Worm (Caenorhabditis elegans): ENCODE measurements around the gene F15E6.9.

F15E6.9 gene

ce11 chrIV:4272167-4272566 is 26.7 kb downstream of the F15E6.9 start, which contains the start of gene F36A4.1:
F36A4.1 (plus strand) TSS chrIV:4272467.
- TF ChIP-seq nhr-11 (tag; optimal IDR thresholded peaks at IDR 0.05) (no peak), lin-15B (tag; optimal IDR thresholded peaks at IDR 0.05) (no peak), nhr-76 (tag; optimal IDR thresholded peaks at IDR 0.05) (no peak), nhr-23 (tag; optimal IDR thresholded peaks at IDR 0.05) (no peak), unc-39 (tag; optimal IDR thresholded peaks at IDR 0.05) (no peak), fos-1 (tag; optimal IDR thresholded peaks at IDR 0.05) (no peak), zag-1 (tag; optimal IDR thresholded peaks at IDR 0.05) (no peak), fkh-2 (tag; optimal IDR thresholded peaks at IDR 0.05) (no peak), ceh-28 (tag; optimal IDR thresholded peaks at IDR 0.05) (no peak), eor-1 (tag; optimal IDR thresholded peaks at IDR 0.05) (no peak), nfya-1 (tag; optimal IDR thresholded peaks at IDR 0.05; ENCODE audit: insufficient read depth) (no peak), ceh-9 (tag; optimal IDR thresholded peaks at IDR 0.05) (no peak), nhr-43 (tag; optimal IDR thresholded peaks at IDR 0.05; ENCODE audit: poor library complexity, severe bottlenecking) (no peak), elt-1 (tag; optimal IDR thresholded peaks at IDR 0.05) (no peak), R02D3.7 (tag; optimal IDR thresholded peaks at IDR 0.05) (no peak), aly-2 (tag; optimal IDR thresholded peaks at IDR 0.05) (no peak), hmg-11 (tag; optimal IDR thresholded peaks at IDR 0.05) (no peak), egl-5 (tag; optimal IDR thresholded peaks at IDR 0.05) (no peak), nhr-12 (tag; optimal IDR thresholded peaks at IDR 0.05) (no peak)

ce11 chrIV:4270925-4271324 is 28.0 kb downstream of the F15E6.9 start, which contains the start of gene F36A4.2:
F36A4.2 (plus strand) TSS chrIV:4271225.
- TF ChIP-seq elt-3 (tag; optimal IDR thresholded peaks at IDR 0.05) (no peak), jun-1 (tag; optimal IDR thresholded peaks at IDR 0.05) (no peak), nhr-43 (tag; optimal IDR thresholded peaks at IDR 0.05; ENCODE audit: poor library complexity, severe bottlenecking) (no peak), hmg-11 (tag; optimal IDR thresholded peaks at IDR 0.05) (no peak), nhr-12 (tag; optimal IDR thresholded peaks at IDR 0.05) (no peak), mdl-1 (tag; optimal IDR thresholded peaks at IDR 0.05) (no peak), ZK546.5 (tag; optimal IDR thresholded peaks at IDR 0.05) (no peak), R02D3.7 (tag; optimal IDR thresholded peaks at IDR 0.05) (no peak), mml-1 (tag; optimal IDR thresholded peaks at IDR 0.05) (no peak), nhr-25 (tag; optimal IDR thresholded peaks at IDR 0.05) (no peak), eor-1 (tag; optimal IDR thresholded peaks at IDR 0.05) (no peak), ama-1 (optimal IDR thresholded peaks at IDR 0.05) (no peak), nhr-11 (tag; optimal IDR thresholded peaks at IDR 0.05) (no peak), nhr-237 (tag; optimal IDR thresholded peaks at IDR 0.05) (no peak), nhr-76 (tag; optimal IDR thresholded peaks at IDR 0.05) (no peak), nhr-77 (tag; optimal IDR thresholded peaks at IDR 0.05) (no peak), lsy-12 (tag; optimal IDR thresholded peaks at IDR 0.05) (no peak), pqm-1 (tag; optimal IDR thresholded peaks at IDR 0.05) (no peak), egl-5 (tag; optimal IDR thresholded peaks at IDR 0.05) (no peak)

- TF ChIP-seq daf-12 (tag; optimal IDR thresholded peaks at IDR 0.05), result no peak
- no peak for TF ChIP-seq nhr-237 (tag; optimal IDR thresholded peaks at IDR 0.05)
- no peak for TF ChIP-seq nhr-43 (tag; optimal IDR thresholded peaks at IDR 0.05; ENCODE audit: poor library complexity, severe bottlenecking)
These were observed 29.6 kb downstream of the F15E6.9 start, which contains the start of gene F36A4.3 for ce11 chrIV:4269308-4269707. F36A4.3 (plus strand) TSS chrIV:4269608.

ce11 chrIV:4267320-4267719 is 31.6 kb downstream of the F15E6.9 start, which contains the start of gene F36A4.4:
F36A4.4 (plus strand) TSS chrIV:4267620.
- no peak for TF ChIP-seq nhr-67 (tag; optimal IDR thresholded peaks at IDR 0.05)
- TF ChIP-seq skn-1 (tag; optimal IDR thresholded peaks at IDR 0.05), result no peak
- no peak for TF ChIP-seq nhr-76 (tag; optimal IDR thresholded peaks at IDR 0.05)
- TF ChIP-seq nfya-1 (tag; optimal IDR thresholded peaks at IDR 0.05; ENCODE audit: insufficient read depth), result no peak
- no peak for TF ChIP-seq tbx-2 (tag; optimal IDR thresholded peaks at IDR 0.05)
- TF ChIP-seq ztf-11 (tag; optimal IDR thresholded peaks at IDR 0.05), result no peak
- no peak for TF ChIP-seq ama-1 (optimal IDR thresholded peaks at IDR 0.05)
- no peak for TF ChIP-seq snpc-4 (tag; optimal IDR thresholded peaks at IDR 0.05)
- TF ChIP-seq nhr-43 (tag; optimal IDR thresholded peaks at IDR 0.05; ENCODE audit: poor library complexity, severe bottlenecking), result no peak
- no peak for TF ChIP-seq nhr-11 (tag; optimal IDR thresholded peaks at IDR 0.05)

ce11 chrIV:4265951-4266350 is 32.9 kb downstream of the F15E6.9 start:
- no peak for TF ChIP-seq mml-1 (tag; optimal IDR thresholded peaks at IDR 0.05)
- TF ChIP-seq nhr-76 (tag; optimal IDR thresholded peaks at IDR 0.05), result no peak
- no peak for TF ChIP-seq mdl-1 (tag; optimal IDR thresholded peaks at IDR 0.05)
- no peak for TF ChIP-seq nhr-12 (tag; optimal IDR thresholded peaks at IDR 0.05)
- no peak for TF ChIP-seq ztf-11 (tag; optimal IDR thresholded peaks at IDR 0.05)
- TF ChIP-seq lsy-12 (tag; optimal IDR thresholded peaks at IDR 0.05), result no peak
- no peak for TF ChIP-seq nhr-11 (tag; optimal IDR thresholded peaks at IDR 0.05)
- TF ChIP-seq nhr-23 (tag; optimal IDR thresholded peaks at IDR 0.05), result no peak
- TF ChIP-seq jun-1 (tag; optimal IDR thresholded peaks at IDR 0.05), result no peak
- TF ChIP-seq nhr-77 (tag; optimal IDR thresholded peaks at IDR 0.05), result no peak
- no peak for TF ChIP-seq fkh-2 (tag; optimal IDR thresholded peaks at IDR 0.05)
- no peak for TF ChIP-seq egl-27 (tag; optimal IDR thresholded peaks at IDR 0.05)
- no peak for TF ChIP-seq unc-39 (tag; optimal IDR thresholded peaks at IDR 0.05)
- no peak for TF ChIP-seq elt-2 (tag; optimal IDR thresholded peaks at IDR 0.05)
- no peak for TF ChIP-seq ceh-82 (tag; optimal IDR thresholded peaks at IDR 0.05)
- no peak for TF ChIP-seq ceh-28 (tag; optimal IDR thresholded peaks at IDR 0.05)
- TF ChIP-seq nhr-28 (tag; optimal IDR thresholded peaks at IDR 0.05), result no peak
- TF ChIP-seq fkh-10 (GFP tag; optimal IDR thresholded peaks at IDR 0.05), result no peak
- TF ChIP-seq zag-1 (tag; optimal IDR thresholded peaks at IDR 0.05), result no peak
- no peak for TF ChIP-seq unc-62 (GFP tag; optimal IDR thresholded peaks at IDR 0.05)

All from whole organism, L3 larva.